Worm (Caenorhabditis elegans) whole organism, L3 larva: ENCODE measurements around the gene best-12.

ENCODE experiments used
- daf-12 ChIP-seq: fragments of 150-350 bp; optimal IDR thresholded peaks from 2 replicates; lab custom pipeline; 2014; ENCODE audit warnings: missing biosample characterization, missing genetic modification reagents, missing genetic modification characterization
- elt-2 ChIP-seq: sonication (generic microtip); optimal IDR thresholded peaks from 2 replicates; lab custom pipeline; 2016; ENCODE audit warnings: missing genetic modification reagents, mild to moderate bottlenecking, missing genetic modification characterization, missing compliant biosample characterization
- fos-1 ChIP-seq: fragments of 150-350 bp; optimal IDR thresholded peaks from 2 replicates; lab custom pipeline; 2014; ENCODE audit warnings: missing biosample characterization, missing genetic modification characterization
- jun-1 ChIP-seq: fragments of 150-350 bp; optimal IDR thresholded peaks from 2 replicates; lab custom pipeline; 2014; ENCODE audit warnings: missing biosample characterization, missing genetic modification reagents, missing genetic modification characterization
- lin-39 ChIP-seq: fragments of 150-350 bp; optimal IDR thresholded peaks from 2 replicates; lab custom pipeline; 2018; ENCODE audit warnings: missing biosample characterization, missing genetic modification reagents, missing genetic modification characterization
- nhr-77 ChIP-seq: fragments of 150-350 bp; optimal IDR thresholded peaks from 2 replicates; lab custom pipeline; 2014; ENCODE audit warnings: missing biosample characterization, missing genetic modification characterization
- pqm-1 ChIP-seq: fragments of 150-350 bp; optimal IDR thresholded peaks from 2 replicates; lab custom pipeline; 2017; ENCODE audit warnings: missing biosample characterization, missing genetic modification characterization, inconsistent platforms
- zag-1 ChIP-seq: fragments of 150-350 bp; optimal IDR thresholded peaks from 2 replicates; lab custom pipeline; 2014; ENCODE audit warnings: missing biosample characterization, missing genetic modification characterization

- no peak for TF ChIP-seq fos-1
- TF ChIP-seq elt-2 (tag; lab: Kevin White, UChicago): no peak
- no peak for TF ChIP-seq nhr-77 (tag; lab: Kevin White, UChicago)
- TF ChIP-seq zag-1: no peak
- TF ChIP-seq pqm-1 (tag; lab: Kevin White, UChicago): no peak
- TF ChIP-seq jun-1: no peak
- TF ChIP-seq daf-12: no peak
- no peak for TF ChIP-seq lin-39
These were observed 47.0 kb upstream of the best-12 start, which contains the start of gene nhr-63 for ce11 chrV:16002288-16002687.
